Fruit fly (Drosophila melanogaster) whole organism, embryonic: ENCODE data around the gene Sps2.

Experiments
- Blimp-1 ChIP-seq: fragments of 200-800 bp; sonication (Bioruptor generic); optimal IDR thresholded peaks from 3 replicates; lab custom pipeline; 2018; ENCODE audit warnings: missing biosample characterization, missing genetic modification characterization, mild to moderate bottlenecking, moderate library complexity, missing genetic modification reagents
- CG1024 ChIP-seq: fragments of 200-800 bp; sonication (Bioruptor generic); IDR thresholded peaks from 2 replicates; pipeline ENCODE4 v1.3.6; 2022; ENCODE audit warnings: missing biosample characterization, missing genetic modification characterization
- CG10267 ChIP-seq: fragments of 200-800 bp; sonication (Bioruptor generic); optimal IDR thresholded peaks from 2 replicates; lab custom pipeline; 2018; ENCODE audit warnings: missing biosample characterization, mild to moderate bottlenecking, missing genetic modification characterization, moderate library complexity
- CG10431 ChIP-seq: fragments of 200-800 bp; sonication (Bioruptor generic); optimal IDR thresholded peaks from 3 replicates; lab custom pipeline; 2018; ENCODE audit warnings: missing biosample characterization, mild to moderate bottlenecking, missing genetic modification characterization
- CG12155 ChIP-seq: fragments of 200-800 bp; sonication (Bioruptor generic); optimal IDR thresholded peaks from 3 replicates; lab custom pipeline; 2016; ENCODE audit warnings: missing biosample characterization, missing genetic modification characterization
- CG12769 ChIP-seq: fragments of 200-800 bp; sonication (Bioruptor generic); optimal IDR thresholded peaks from 2 replicates; lab custom pipeline; 2019; ENCODE audit warnings: missing biosample characterization, mild to moderate bottlenecking, missing genetic modification characterization, moderate library complexity
- CG13123 ChIP-seq: fragments of 200-800 bp; sonication (Bioruptor generic); optimal IDR thresholded peaks from 2 replicates; lab custom pipeline; 2016; ENCODE audit warnings: missing biosample characterization, missing genetic modification characterization
- CG13287 ChIP-seq: fragments of 200-800 bp; sonication (Bioruptor generic); IDR thresholded peaks from 2 replicates; pipeline ENCODE4 v1.3.6; 2022; ENCODE audit warnings: missing biosample characterization, missing genetic modification characterization; ENCODE audit not compliant: partially characterized antibody
- CG13624 ChIP-seq: fragments of 200-800 bp; sonication (Bioruptor generic); optimal IDR thresholded peaks from 2 replicates; lab custom pipeline; 2016; ENCODE audit warnings: missing biosample characterization, missing genetic modification characterization
- CG16779 ChIP-seq: fragments of 200-800 bp; sonication (Bioruptor generic); IDR thresholded peaks from 2 replicates; pipeline ENCODE4 v1.3.6; 2022; ENCODE audit warnings: missing biosample characterization, missing genetic modification characterization
- CG16813 ChIP-seq: fragments of 200-800 bp; sonication (Bioruptor generic); IDR thresholded peaks from 3 replicates; pipeline ENCODE4 v1.3.6; 2022; ENCODE audit warnings: missing biosample characterization, missing genetic modification characterization; ENCODE audit not compliant: partially characterized antibody
- CG17361 ChIP-seq: fragments of 200-800 bp; sonication (Bioruptor generic); IDR thresholded peaks from 3 replicates; pipeline ENCODE4 v1.3.6; 2022; ENCODE audit warnings: missing biosample characterization, missing genetic modification characterization
- CG17802 ChIP-seq: fragments of 200-800 bp; sonication (Bioruptor generic); optimal IDR thresholded peaks from 2 replicates; lab custom pipeline; 2018; ENCODE audit warnings: missing biosample characterization, mild to moderate bottlenecking, missing genetic modification characterization, moderate library complexity
- CG17912 ChIP-seq: fragments of 200-800 bp; sonication (Bioruptor generic); optimal IDR thresholded peaks from 2 replicates; lab custom pipeline; 2018; ENCODE audit warnings: missing biosample characterization, mild to moderate bottlenecking, missing genetic modification characterization
- CG18764 ChIP-seq: fragments of 200-800 bp; sonication (Bioruptor generic); optimal IDR thresholded peaks from 3 replicates; lab custom pipeline; 2016; ENCODE audit warnings: missing biosample characterization, missing genetic modification characterization
- CG2129 ChIP-seq: fragments of 200-800 bp; sonication (Bioruptor generic); IDR thresholded peaks from 2 replicates; pipeline ENCODE4 v1.3.6; 2022; ENCODE audit warnings: missing biosample characterization, missing genetic modification characterization; ENCODE audit not compliant: partially characterized antibody
- CG30403 ChIP-seq: fragments of 200-800 bp; sonication (Bioruptor generic); optimal IDR thresholded peaks from 3 replicates; lab custom pipeline; 2016; ENCODE audit warnings: missing biosample characterization, missing genetic modification characterization
- CG3407 ChIP-seq: fragments of 200-800 bp; sonication (Bioruptor generic); optimal IDR thresholded peaks from 2 replicates; lab custom pipeline; 2018; ENCODE audit warnings: missing biosample characterization, mild to moderate bottlenecking, missing genetic modification characterization
- CG34422 ChIP-seq: fragments of 200-800 bp; sonication (Bioruptor generic); IDR thresholded peaks from 3 replicates; pipeline ENCODE4 v1.3.6; 2022; ENCODE audit warnings: missing biosample characterization, missing genetic modification characterization
- CG42726 ChIP-seq: fragments of 200-800 bp; sonication (Bioruptor generic); IDR thresholded peaks from 2 replicates; pipeline ENCODE4 v1.3.6; 2022; ENCODE audit warnings: missing biosample characterization, missing genetic modification characterization; ENCODE audit not compliant: partially characterized antibody
- CG8944 ChIP-seq: fragments of 200-800 bp; sonication (Bioruptor generic); optimal IDR thresholded peaks from 3 replicates; lab custom pipeline; 2016; ENCODE audit warnings: missing biosample characterization, missing genetic modification characterization
- CG9817 ChIP-seq: fragments of 200-800 bp; sonication (Bioruptor generic); optimal IDR thresholded peaks from 2 replicates; lab custom pipeline; 2018; ENCODE audit warnings: missing biosample characterization, mild to moderate bottlenecking, missing genetic modification characterization, moderate library complexity
- Dbx ChIP-seq: fragments of 200-800 bp; sonication (Bioruptor generic); IDR thresholded peaks from 3 replicates; pipeline ENCODE4 v1.3.6; 2022; ENCODE audit warnings: missing biosample characterization, missing genetic modification characterization
- H2.0 ChIP-seq: fragments of 200-800 bp; sonication (Bioruptor generic); IDR thresholded peaks from 2 replicates; pipeline ENCODE4 v1.3.6; 2022; ENCODE audit warnings: missing biosample characterization, missing genetic modification characterization
- HHEX ChIP-seq: fragments of 200-800 bp; sonication (Bioruptor generic); optimal IDR thresholded peaks from 3 replicates; lab custom pipeline; 2017; ENCODE audit warnings: missing biosample characterization, mild to moderate bottlenecking, missing genetic modification characterization, missing genetic modification reagents
- Hmr ChIP-seq: fragments of 200-800 bp; sonication (Bioruptor generic); optimal IDR thresholded peaks from 3 replicates; lab custom pipeline; 2017; ENCODE audit warnings: mild to moderate bottlenecking, missing biosample characterization, missing genetic modification reagents, missing genetic modification characterization
- Hr78 ChIP-seq, 2 experiments: fragments of 200-800 bp in 1 of 2; fragments of >200 bp in 1 of 2; sonication (Bioruptor generic) in 1 of 2; optimal IDR thresholded peaks; 2 replicates each; lab custom pipeline; 2017 to 2019; ENCODE audit warnings: missing biosample characterization in 2 of 2, missing genetic modification characterization in 2 of 2, mild to moderate bottlenecking in 1 of 2, moderate library complexity in 1 of 2
- Opbp ChIP-seq: fragments of 200-800 bp; sonication (Bioruptor generic); IDR thresholded peaks from 3 replicates; pipeline ENCODE4 v1.3.6; 2022; ENCODE audit warnings: missing biosample characterization, missing genetic modification characterization; ENCODE audit not compliant: partially characterized antibody
- Pdp1 ChIP-seq, 2 experiments: fragments of 200-800 bp; sonication (Bioruptor generic); optimal IDR thresholded peaks; 3 replicates each; lab custom pipeline; 2016; ENCODE audit warnings: missing biosample characterization in 2 of 2, missing genetic modification characterization in 2 of 2, mild to moderate bottlenecking in 1 of 2, moderate library complexity in 1 of 2
- Ravus ChIP-seq: fragments of 200-800 bp; sonication (Bioruptor generic); IDR thresholded peaks from 2 replicates; pipeline ENCODE4 v1.3.6; 2022; ENCODE audit warnings: missing biosample characterization, missing genetic modification characterization
- Sox102F ChIP-seq: fragments of 200-800 bp; sonication (Bioruptor generic); optimal IDR thresholded peaks from 2 replicates; lab custom pipeline; 2018; ENCODE audit warnings: missing biosample characterization, mild to moderate bottlenecking, missing genetic modification characterization, moderate library complexity
- amos ChIP-seq: fragments of 200-800 bp; sonication (Bioruptor generic); IDR thresholded peaks from 2 replicates; pipeline ENCODE4 v1.3.6; 2022; ENCODE audit warnings: missing biosample characterization, missing genetic modification characterization; ENCODE audit not compliant: partially characterized antibody
- ap ChIP-seq: fragments of 200-800 bp; sonication (Bioruptor generic); IDR thresholded peaks from 2 replicates; pipeline ENCODE4 v1.3.6; 2022; ENCODE audit warnings: missing biosample characterization, missing genetic modification characterization
- ara ChIP-seq: fragments of 200-800 bp; sonication (Bioruptor generic); IDR thresholded peaks from 2 replicates; pipeline ENCODE4 v1.3.6; 2022; ENCODE audit warnings: missing biosample characterization, missing genetic modification characterization
- bsh ChIP-seq, 2 experiments: fragments of 200-800 bp; sonication (Bioruptor generic); optimal IDR thresholded peaks; 2 replicates each; lab custom pipeline; 2017 to 2018; ENCODE audit warnings: mild to moderate bottlenecking in 2 of 2, missing biosample characterization in 2 of 2, missing genetic modification characterization in 2 of 2, moderate library complexity in 1 of 2
- chif ChIP-seq, 2 experiments: fragments of 200-800 bp; sonication (Bioruptor generic); optimal IDR thresholded peaks; 3 replicates each; lab custom pipeline; 2016; ENCODE audit warnings: missing biosample characterization in 2 of 2, missing genetic modification characterization in 2 of 2
- corto ChIP-seq: fragments of 200-800 bp; sonication (Bioruptor generic); optimal IDR thresholded peaks from 2 replicates; lab custom pipeline; 2016; ENCODE audit warnings: missing biosample characterization, mild to moderate bottlenecking, missing genetic modification characterization, moderate library complexity
- dm ChIP-seq: fragments of 200-800 bp; sonication (Bioruptor generic); optimal IDR thresholded peaks from 3 replicates; lab custom pipeline; 2016; ENCODE audit warnings: missing biosample characterization, missing genetic modification characterization
- ems ChIP-seq: fragments of 200-800 bp; sonication (Bioruptor generic); optimal IDR thresholded peaks from 3 replicates; lab custom pipeline; 2016; ENCODE audit warnings: missing biosample characterization, missing genetic modification characterization
- ewg ChIP-seq: fragments of 200-800 bp; sonication (Bioruptor generic); optimal IDR thresholded peaks from 3 replicates; lab custom pipeline; 2017; ENCODE audit warnings: mild to moderate bottlenecking, missing biosample characterization, missing genetic modification reagents, missing genetic modification characterization
- fru ChIP-seq: fragments of >200 bp; optimal IDR thresholded peaks from 2 replicates; lab custom pipeline; 2017
- jumu ChIP-seq: fragments of 200-800 bp; sonication (Bioruptor generic); optimal IDR thresholded peaks from 3 replicates; lab custom pipeline; 2016; ENCODE audit warnings: missing biosample characterization, missing genetic modification characterization
- lilli ChIP-seq: fragments of 200-800 bp; sonication (Bioruptor generic); optimal IDR thresholded peaks from 3 replicates; lab custom pipeline; 2016; ENCODE audit warnings: missing biosample characterization, missing genetic modification characterization
- nerfin-1 ChIP-seq: fragments of 200-800 bp; sonication (Bioruptor generic); optimal IDR thresholded peaks from 3 replicates; lab custom pipeline; 2019; ENCODE audit warnings: missing biosample characterization, mild to moderate bottlenecking, missing genetic modification characterization, moderate library complexity
- peb ChIP-seq: fragments of 200-800 bp; sonication (Bioruptor generic); IDR thresholded peaks from 2 replicates; pipeline ENCODE4 v1.3.6; 2022; ENCODE audit warnings: missing biosample characterization, missing genetic modification characterization
- pho ChIP-seq: fragments of 200-800 bp; sonication (Bioruptor generic); optimal IDR thresholded peaks from 2 replicates; lab custom pipeline; 2016; ENCODE audit warnings: missing biosample characterization, missing genetic modification characterization
- pnt ChIP-seq: fragments of 200-800 bp; sonication (Bioruptor generic); optimal IDR thresholded peaks from 3 replicates; lab custom pipeline; 2016; ENCODE audit warnings: missing biosample characterization, missing genetic modification characterization
- sd ChIP-seq: fragments of 200-800 bp; sonication (Bioruptor generic); optimal IDR thresholded peaks from 3 replicates; lab custom pipeline; 2018; ENCODE audit warnings: missing biosample characterization, mild to moderate bottlenecking, missing genetic modification characterization, moderate library complexity
- sob ChIP-seq: fragments of 200-800 bp; sonication (Bioruptor generic); IDR thresholded peaks from 2 replicates; pipeline ENCODE4 v1.3.6; 2022; ENCODE audit warnings: missing biosample characterization, missing genetic modification characterization

The Sps2 gene

DNA sequence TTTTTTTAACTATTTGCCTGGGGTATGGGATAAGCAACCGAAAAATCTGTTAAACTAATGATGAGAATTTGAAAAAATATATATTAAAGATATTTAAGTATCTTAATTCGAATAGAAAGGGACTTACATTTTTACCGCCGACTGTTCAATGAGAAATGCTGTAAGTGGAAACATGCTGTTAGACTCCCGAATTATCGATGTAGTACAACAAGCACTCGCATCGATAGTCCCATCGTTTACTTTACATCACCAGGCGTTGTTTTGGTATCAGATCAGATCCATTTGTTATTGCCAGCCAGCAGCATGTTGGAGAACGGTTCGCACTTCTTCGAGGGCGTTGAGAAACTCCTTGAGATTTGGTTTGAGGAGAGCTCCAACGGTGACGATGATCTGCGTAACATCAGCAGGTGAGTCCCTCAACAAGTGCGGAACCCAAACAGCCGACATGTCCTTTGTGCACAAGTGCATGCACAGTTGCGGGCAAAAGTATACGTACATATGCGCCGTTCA is 3.1 kb upstream of the Sps2 start, which contains the start of gene SamDC (continued):
- TF ChIP-seq CG13287 (GFP tag; lab: Robert Waterston, UW) (peak; percentile 79), CG17361 (GFP tag; lab: Robert Waterston, UW) (peak; percentile 4), ara (GFP tag; lab: Robert Waterston, UW) (peak; percentile 58; the same call in 1 of the 2 replicates), CG9817 (tag; lab: Kevin White, UChicago) (peak; percentile 29), CG3407 (no peak), ap (GFP tag; lab: Robert Waterston, UW) (no peak), Hmr (peak; percentile 75), bsh (GFP tag; optimal IDR thresholded peaks at IDR 0.05; lab: Kevin White, UChicago) (peak in 1 of 2 experiments; percentile 49), jumu (GFP tag; lab: Kevin White, UChicago) (peak; percentile 25), sd (tag; lab: Kevin White, UChicago) (peak; percentile 27), CG16813 (GFP tag; lab: Robert Waterston, UW) (peak; percentile 81), CG17802 (tag; lab: Kevin White, UChicago) (peak; percentile 91), CG13624 (GFP tag; lab: Kevin White, UChicago) (peak; percentile 7), pho (peak; percentile 46), CG17912 (GFP tag; lab: Kevin White, UChicago) (no peak), CG10267 (peak; percentile 58), Ravus (GFP tag; lab: Robert Waterston, UW) (no peak), ewg (GFP tag; lab: Kevin White, UChicago) (no peak), Dbx (GFP tag; lab: Robert Waterston, UW) (peak; percentile 73; the same call in 2 of the 3 replicates), CG30403 (GFP tag; lab: Kevin White, UChicago) (peak; percentile 55), CG34422 (GFP tag; lab: Robert Waterston, UW) (peak; percentile 72; the same call in 2 of the 3 replicates), CG42726 (GFP tag; lab: Robert Waterston, UW) (peak; percentile 82; the same call in 1 of the 2 replicates), chif (GFP tag; optimal IDR thresholded peaks at IDR 0.05; lab: Kevin White, UChicago) (peak in 1 of 2 experiments; percentile 24), amos (GFP tag; lab: Robert Waterston, UW) (peak; percentile 88; the same call in 1 of the 2 replicates), peb (no peak; the same call in 1 of the 2 replicates), corto (peak; percentile 19), H2.0 (GFP tag; lab: Robert Waterston, UW) (no peak), CG8944 (GFP tag; lab: Kevin White, UChicago) (peak; percentile 17), dm (GFP tag; lab: Kevin White, UChicago) (peak; percentile 65), Sox102F (GFP tag; lab: Kevin White, UChicago) (peak; percentile 54), sob (peak; percentile 65; the same call in 1 of the 2 replicates), CG13123 (GFP tag; lab: Kevin White, UChicago) (peak; percentile 12), lilli (GFP tag; lab: Kevin White, UChicago) (peak; percentile 52), CG18764 (GFP tag; lab: Kevin White, UChicago) (peak; percentile 5), CG1024 (peak; percentile 95), CG12769 (tag; lab: Kevin White, UChicago) (peak; percentile 32), CG12155 (GFP tag; lab: Kevin White, UChicago) (peak; percentile 27), Pdp1 (GFP tag; optimal IDR thresholded peaks at IDR 0.05; lab: Kevin White, UChicago) (peak; percentile 2 to 82), Opbp (GFP tag; lab: Robert Waterston, UW) (peak; percentile 83), HHEX (GFP tag; lab: Kevin White, UChicago) (peak; percentile 48), ems (GFP tag; lab: Kevin White, UChicago) (peak; percentile 8), CG10431 (GFP tag; lab: Kevin White, UChicago) (no peak), Blimp-1 (GFP tag; lab: Kevin White, UChicago) (no peak), pnt (peak; percentile 2), nerfin-1 (tag; lab: Kevin White, UChicago) (no peak), CG2129 (peak; percentile 57; the same call in 1 of the 2 replicates), Hr78 (GFP tag; optimal IDR thresholded peaks at IDR 0.05; lab: Kevin White, UChicago) (peak in 1 of 2 experiments; percentile 67), fru (lab: Kevin White, UChicago) (no peak), CG16779 (GFP tag; lab: Robert Waterston, UW) (no peak)
